Fruit fly (Drosophila melanogaster) whole organism, wandering third instar larva: ENCODE data around the gene CG9541.

Experiments used
- Abd-B ChIP-seq: fragments of >200 bp; optimal IDR thresholded peaks from 2 replicates; lab custom pipeline; 2017; ENCODE audit warnings: missing biosample characterization, missing genetic modification characterization
- HLH106 ChIP-seq: fragments of 200-800 bp; optimal IDR thresholded peaks from 3 replicates; lab custom pipeline; 2019; ENCODE audit warnings: missing biosample characterization, mild to moderate bottlenecking, missing genetic modification characterization, moderate library complexity
- Hr83 ChIP-seq: fragments of 200-300 bp; sonication (Bioruptor generic); optimal IDR thresholded peaks from 2 replicates; lab custom pipeline; 2016; ENCODE audit warnings: missing biosample characterization, mild to moderate bottlenecking, missing genetic modification characterization, moderate library complexity; ENCODE audit not compliant: poor library complexity, severe bottlenecking
- Mio ChIP-seq: sonication (Bioruptor generic); optimal IDR thresholded peaks from 2 replicates; lab custom pipeline; 2016; ENCODE audit warnings: missing biosample characterization, missing genetic modification characterization
- Myc ChIP-seq: fragments of >200 bp; optimal IDR thresholded peaks from 2 replicates; lab custom pipeline; 2017
- N ChIP-seq: fragments of >200 bp; optimal IDR thresholded peaks from 2 replicates; lab custom pipeline; 2018; ENCODE audit warnings: missing biosample characterization, missing external identifiers, missing genetic modification characterization
- br ChIP-seq: fragments of 200-800 bp; sonication (Bioruptor generic); optimal IDR thresholded peaks from 2 replicates; lab custom pipeline; 2016; ENCODE audit warnings: missing biosample characterization, missing genetic modification characterization
- dmrt93B ChIP-seq: fragments of 200-800 bp; sonication (Bioruptor generic); optimal IDR thresholded peaks from 2 replicates; lab custom pipeline; 2018; ENCODE audit warnings: missing biosample characterization, mild to moderate bottlenecking, missing genetic modification characterization
- dsf ChIP-seq: sonication (Bioruptor generic); optimal IDR thresholded peaks from 2 replicates; lab custom pipeline; 2016; ENCODE audit warnings: missing biosample characterization, missing genetic modification characterization, borderline replicate concordance
- h ChIP-seq: fragments of 200-800 bp; sonication (Bioruptor generic); optimal IDR thresholded peaks from 3 replicates; lab custom pipeline; 2016; ENCODE audit warnings: missing biosample characterization, mild to moderate bottlenecking, missing genetic modification characterization
- psq ChIP-seq: fragments of 200-800 bp; sonication (Bioruptor generic); optimal IDR thresholded peaks from 3 replicates; lab custom pipeline; 2017; ENCODE audit warnings: missing biosample characterization, mild to moderate bottlenecking, missing genetic modification characterization, moderate library complexity
- tai ChIP-seq: sonication (Bioruptor generic); optimal IDR thresholded peaks from 2 replicates; lab custom pipeline; 2016; ENCODE audit warnings: missing biosample characterization, missing genetic modification characterization
- usp ChIP-seq: fragments of >200 bp; optimal IDR thresholded peaks from 2 replicates; lab custom pipeline; 2017; ENCODE audit warnings: missing biosample characterization, missing genetic modification characterization
- woc ChIP-seq: sonication (Bioruptor generic); optimal IDR thresholded peaks from 2 replicates; lab custom pipeline; 2016; ENCODE audit warnings: missing biosample characterization, mild to moderate bottlenecking, missing genetic modification characterization

- peak; percentile 60 for TF ChIP-seq woc (GFP tag; lab: Kevin White, UChicago)
- TF ChIP-seq N (GFP tag; lab: Kevin White, UChicago), result no peak
- peak; percentile 64 for TF ChIP-seq psq
- TF ChIP-seq tai (GFP tag; lab: Kevin White, UChicago), result peak; percentile 39
- TF ChIP-seq Myc, result no peak
- TF ChIP-seq h (GFP tag; lab: Kevin White, UChicago), result peak; percentile 87
- peak; percentile 52 for TF ChIP-seq dmrt93B (GFP tag; lab: Kevin White, UChicago)
- TF ChIP-seq HLH106 (tag; lab: Kevin White, UChicago), result peak; percentile 88
- no peak for TF ChIP-seq usp (GFP tag; lab: Kevin White, UChicago)
- TF ChIP-seq br (GFP tag; lab: Kevin White, UChicago), result peak; percentile 78
- TF ChIP-seq dsf (GFP tag; lab: Kevin White, UChicago), result no peak
- TF ChIP-seq Hr83 (GFP tag; lab: Kevin White, UChicago), result no peak
- no peak for TF ChIP-seq Abd-B (GFP tag; lab: Kevin White, UChicago)
- no peak for TF ChIP-seq Mio (GFP tag; lab: Kevin White, UChicago)
Measured at dm6 chr2L:8937003-8937402, 38.2 kb downstream of the CG9541 start, which contains the start of gene Tsp29Fb.
